Fruit fly (Drosophila melanogaster) whole organism, pupa: Measurements from ENCODE around the gene Fad2.
A peak's percentile ranks its signal among the peaks of the same experiment; 100 is the strongest.

Source experiments
- CG10348 ChIP-seq: fragments of 200-800 bp; sonication (Bioruptor generic); IDR thresholded peaks from 2 replicates; pipeline ENCODE4 v1.3.6; 2022; ENCODE audit warnings: missing biosample characterization, missing genetic modification characterization
- CG12605 ChIP-seq: fragments of 200-800 bp; sonication (Bioruptor generic); IDR thresholded peaks from 2 replicates; pipeline ENCODE4 v1.3.6; 2022; ENCODE audit warnings: missing biosample characterization, missing genetic modification characterization
- CG13204 ChIP-seq: fragments of 200-800 bp; sonication (Bioruptor generic); optimal IDR thresholded peaks from 2 replicates; lab custom pipeline; 2018; ENCODE audit warnings: missing biosample characterization, mild to moderate bottlenecking, missing genetic modification characterization, moderate library complexity
- CG14655 ChIP-seq: fragments of 200-800 bp; sonication (Bioruptor generic); optimal IDR thresholded peaks from 3 replicates; lab custom pipeline; 2017; ENCODE audit warnings: mild to moderate bottlenecking, missing biosample characterization, missing genetic modification reagents, missing genetic modification characterization
- CG15710 ChIP-seq: fragments of 200-800 bp; sonication (Bioruptor generic); optimal IDR thresholded peaks from 2 replicates; lab custom pipeline; 2018; ENCODE audit warnings: missing biosample characterization, mild to moderate bottlenecking, missing genetic modification characterization, moderate library complexity
- CG17806 ChIP-seq: fragments of 200-800 bp; sonication (Bioruptor generic); optimal IDR thresholded peaks from 2 replicates; lab custom pipeline; 2018; ENCODE audit warnings: missing biosample characterization, mild to moderate bottlenecking, missing genetic modification characterization, moderate library complexity
- CG32121 ChIP-seq: fragments of 200-800 bp; sonication (Bioruptor generic); IDR thresholded peaks from 2 replicates; pipeline ENCODE4 v1.3.6; 2022; ENCODE audit warnings: missing biosample characterization, missing genetic modification characterization
- CG34367 ChIP-seq: fragments of 200-800 bp; sonication (Bioruptor generic); optimal IDR thresholded peaks from 2 replicates; lab custom pipeline; 2018; ENCODE audit warnings: missing biosample characterization, mild to moderate bottlenecking, missing genetic modification characterization
- CG4496 ChIP-seq: fragments of 200-800 bp; sonication (Bioruptor generic); IDR thresholded peaks from 3 replicates; pipeline ENCODE4 v1.3.6; 2022; ENCODE audit warnings: missing biosample characterization, missing genetic modification characterization
- CG8159 ChIP-seq: fragments of 200-800 bp; sonication (Bioruptor generic); optimal IDR thresholded peaks from 3 replicates; lab custom pipeline; 2018; ENCODE audit warnings: missing biosample characterization, mild to moderate bottlenecking, missing genetic modification characterization, moderate library complexity
- CG8301 ChIP-seq: fragments of 200-800 bp; sonication (Bioruptor generic); optimal IDR thresholded peaks from 2 replicates; lab custom pipeline; 2018; ENCODE audit warnings: missing biosample characterization, mild to moderate bottlenecking, missing genetic modification characterization
- CG9948 ChIP-seq: fragments of 200-800 bp; sonication (Bioruptor generic); optimal IDR thresholded peaks from 2 replicates; lab custom pipeline; 2018; ENCODE audit warnings: missing biosample characterization, mild to moderate bottlenecking, missing genetic modification characterization, moderate library complexity
- D1 ChIP-seq: fragments of 200-800 bp; sonication (Bioruptor generic); optimal IDR thresholded peaks from 2 replicates; lab custom pipeline; 2018; ENCODE audit warnings: missing biosample characterization, mild to moderate bottlenecking, missing genetic modification characterization, moderate library complexity
- EcR ChIP-seq: fragments of 200-800 bp; sonication (Bioruptor generic); optimal IDR thresholded peaks from 3 replicates; lab custom pipeline; 2019; ENCODE audit warnings: missing biosample characterization, missing genetic modification characterization, mild to moderate bottlenecking, moderate library complexity, missing genetic modification reagents
- Ets98B ChIP-seq: fragments of 200-800 bp; sonication (Bioruptor generic); IDR thresholded peaks from 2 replicates; pipeline ENCODE4 v1.3.6; 2022; ENCODE audit warnings: missing biosample characterization, missing genetic modification characterization
- Pif1A ChIP-seq: fragments of 200-800 bp; sonication (Bioruptor generic); optimal IDR thresholded peaks from 3 replicates; lab custom pipeline; 2016; ENCODE audit warnings: missing biosample characterization, missing genetic modification characterization
- Pif1B ChIP-seq: fragments of 200-800 bp; sonication (Bioruptor generic); optimal IDR thresholded peaks from 3 replicates; lab custom pipeline; 2016; ENCODE audit warnings: missing biosample characterization, missing genetic modification characterization
- Snoo ChIP-seq: fragments of 200-800 bp; sonication (Bioruptor generic); optimal IDR thresholded peaks from 3 replicates; lab custom pipeline; 2017; ENCODE audit warnings: missing biosample characterization, mild to moderate bottlenecking, missing genetic modification characterization, inconsistent platforms
- fd96Ca ChIP-seq: fragments of 200-800 bp; sonication (Bioruptor generic); IDR thresholded peaks from 3 replicates; pipeline ENCODE4 v1.3.6; 2022; ENCODE audit warnings: missing biosample characterization, missing genetic modification characterization
- gl ChIP-seq: fragments of 200-800 bp; sonication (Bioruptor generic); optimal IDR thresholded peaks from 2 replicates; lab custom pipeline; 2018; ENCODE audit warnings: missing biosample characterization, mild to moderate bottlenecking, missing genetic modification characterization
- rn ChIP-seq: fragments of 200-800 bp; sonication (Bioruptor generic); IDR thresholded peaks from 2 replicates; pipeline ENCODE4 v1.3.6; 2022; ENCODE audit warnings: missing biosample characterization, missing genetic modification characterization

Gene Fad2

dm6 chr3L:11010410-11010827, 12.9 kb upstream of the Fad2 start:
- TF ChIP-seq CG9948 (tag; lab: Kevin White, UChicago) (peak; percentile 90), CG13204 (peak; percentile 94), EcR (GFP tag; lab: Kevin White, UChicago) (peak; percentile 43), CG34367 (peak; percentile 94), gl (tag; lab: Kevin White, UChicago) (peak; percentile 99), CG14655 (GFP tag; lab: Kevin White, UChicago) (peak; percentile 94), CG8159 (peak; percentile 90), CG10348 (GFP tag; lab: Robert Waterston, UW) (peak; percentile 32; the same call in 1 of the 2 replicates), Pif1B (GFP tag; lab: Kevin White, UChicago) (peak; percentile 94), CG4496 (GFP tag; lab: Robert Waterston, UW) (peak; percentile 98), CG12605 (GFP tag; lab: Robert Waterston, UW) (peak; percentile 98), CG32121 (GFP tag; lab: Robert Waterston, UW) (peak; percentile 97), rn (GFP tag; lab: Robert Waterston, UW) (peak; percentile 93), CG8301 (tag; lab: Kevin White, UChicago) (peak; percentile 91), D1 (tag; lab: Kevin White, UChicago) (peak; percentile 72), CG15710 (peak; percentile 89), Snoo (tag; lab: Kevin White, UChicago) (peak; percentile 91), fd96Ca (peak; percentile 97), Pif1A (GFP tag; lab: Kevin White, UChicago) (peak; percentile 91), Ets98B (peak; percentile 96), CG17806 (tag; lab: Kevin White, UChicago) (peak; percentile 92)
- TF ChIP-seq, all 21 proteins: peak for 21

- TF ChIP-seq CG9948 (tag; lab: Kevin White, UChicago), result no peak
- no peak for TF ChIP-seq CG32121 (GFP tag; lab: Robert Waterston, UW)
- no peak for TF ChIP-seq CG10348 (GFP tag; lab: Robert Waterston, UW)
- no peak for TF ChIP-seq CG34367
- no peak for TF ChIP-seq fd96Ca
- no peak for TF ChIP-seq Snoo (tag; lab: Kevin White, UChicago)
- no peak for TF ChIP-seq CG8301 (tag; lab: Kevin White, UChicago)
These were observed 11.6 kb upstream of the Fad2 start for dm6 chr3L:11011610-11012202.

dm6 chr3L:11015203-11015602, 8.1 kb upstream of the Fad2 start:
- TF ChIP-seq Pif1B (GFP tag; lab: Kevin White, UChicago) (no peak), CG10348 (GFP tag; lab: Robert Waterston, UW) (no peak), CG17806 (tag; lab: Kevin White, UChicago) (no peak), CG32121 (GFP tag; lab: Robert Waterston, UW) (no peak), rn (GFP tag; lab: Robert Waterston, UW) (no peak), CG15710 (no peak), EcR (GFP tag; lab: Kevin White, UChicago) (no peak), CG14655 (GFP tag; lab: Kevin White, UChicago) (no peak)

dm6 chr3L:11020058-11020457, 3.3 kb upstream of the Fad2 start:
- TF ChIP-seq gl (tag; lab: Kevin White, UChicago) (no peak), CG15710 (no peak), CG12605 (GFP tag; lab: Robert Waterston, UW) (no peak), Snoo (tag; lab: Kevin White, UChicago) (no peak), Pif1B (GFP tag; lab: Kevin White, UChicago) (no peak), CG4496 (GFP tag; lab: Robert Waterston, UW) (no peak)

dm6 chr3L:11021958-11022357, 1.4 kb upstream of the Fad2 start:
- TF ChIP-seq fd96Ca (0 out of 3 replicates have a peak, but pooled peaks have one; percentile 5), CG13204 (peak; percentile 87), CG10348 (GFP tag; lab: Robert Waterston, UW) (0 out of 2 replicates have a peak, but pooled peaks have one; percentile 26), CG4496 (GFP tag; lab: Robert Waterston, UW) (0 out of 3 replicates have a peak, but pooled peaks have one; percentile 27), EcR (GFP tag; lab: Kevin White, UChicago) (peak; percentile 51), gl (tag; lab: Kevin White, UChicago) (no peak)

- TF ChIP-seq Pif1A (GFP tag; lab: Kevin White, UChicago) (no peak), CG17806 (tag; lab: Kevin White, UChicago) (no peak), CG32121 (GFP tag; lab: Robert Waterston, UW) (no peak), CG14655 (GFP tag; lab: Kevin White, UChicago) (no peak), CG13204 (no peak), CG9948 (tag; lab: Kevin White, UChicago) (no peak), CG8301 (tag; lab: Kevin White, UChicago) (no peak), EcR (GFP tag; lab: Kevin White, UChicago) (no peak), D1 (tag; lab: Kevin White, UChicago) (no peak), Ets98B (no peak), gl (tag; lab: Kevin White, UChicago) (no peak)
These were observed 1.9 kb downstream of the Fad2 start, which contains the start of gene CG32079 for dm6 chr3L:11025261-11025660. Gene CG32079 (plus strand): TSS chr3L:11025561.
